Fruit fly (Drosophila melanogaster) whole organism, adult: ENCODE results near the gene Mco1.
A peak's percentile ranks its signal among the peaks of the same experiment; 100 is the strongest.

Source experiments
- CG11617 ChIP-seq: fragments of 200-800 bp; sonication (Bioruptor generic); optimal IDR thresholded peaks from 2 replicates; lab custom pipeline; 2017; ENCODE audit warnings: mild to moderate bottlenecking, missing biosample characterization, missing genetic modification reagents, missing genetic modification characterization
- CG14711 ChIP-seq: fragments of 200-800 bp; sonication (Bioruptor generic); optimal IDR thresholded peaks from 2 replicates; lab custom pipeline; 2018; ENCODE audit warnings: missing biosample characterization, mild to moderate bottlenecking, missing genetic modification characterization, moderate library complexity
- CG1620 ChIP-seq: fragments of 200-800 bp; sonication (Bioruptor generic); optimal IDR thresholded peaks from 2 replicates; lab custom pipeline; 2016; ENCODE audit warnings: missing biosample characterization, missing genetic modification characterization
- CG33017 ChIP-seq: fragments of 200-800 bp; sonication (Bioruptor generic); optimal IDR thresholded peaks from 2 replicates; lab custom pipeline; 2018; ENCODE audit warnings: missing biosample characterization, mild to moderate bottlenecking, missing genetic modification characterization, moderate library complexity
- CG5204 ChIP-seq: fragments of 200-800 bp; sonication (Bioruptor generic); optimal IDR thresholded peaks from 2 replicates; lab custom pipeline; 2016; ENCODE audit warnings: missing biosample characterization, missing genetic modification characterization
- CG7045 ChIP-seq: fragments of 200-800 bp; sonication (Bioruptor generic); optimal IDR thresholded peaks from 2 replicates; lab custom pipeline; 2017; ENCODE audit warnings: missing biosample characterization, mild to moderate bottlenecking, missing genetic modification characterization
- Crg-1 ChIP-seq: fragments of 200-800 bp; sonication (Bioruptor generic); optimal IDR thresholded peaks from 2 replicates; lab custom pipeline; 2016; ENCODE audit warnings: missing biosample characterization, missing genetic modification characterization
- Hr96 ChIP-seq: fragments of 200-800 bp; sonication (Bioruptor generic); optimal IDR thresholded peaks from 2 replicates; lab custom pipeline; 2016; ENCODE audit warnings: missing biosample characterization, missing genetic modification characterization
- Mnt ChIP-seq: fragments of 200-800 bp; sonication (Bioruptor generic); optimal IDR thresholded peaks from 2 replicates; lab custom pipeline; 2016; ENCODE audit warnings: missing biosample characterization, mild to moderate bottlenecking, missing genetic modification characterization
- cic ChIP-seq: fragments of 200-800 bp; sonication (Bioruptor generic); optimal IDR thresholded peaks from 2 replicates; lab custom pipeline; 2017; ENCODE audit warnings: missing biosample characterization, mild to moderate bottlenecking, missing genetic modification characterization, moderate library complexity
- cnc ChIP-seq, 2 experiments: fragments of >200 bp; optimal IDR thresholded peaks; 2 replicates each; lab custom pipeline; 2017
- kay ChIP-seq: fragments of 200-800 bp; sonication (Bioruptor generic); peaks from one replicate; lab custom pipeline; 2016; ENCODE audit warnings: missing biosample characterization, missing genetic modification characterization, borderline replicate concordance
- pad ChIP-seq: fragments of 200-800 bp; sonication (Bioruptor generic); optimal IDR thresholded peaks from 3 replicates; lab custom pipeline; 2017; ENCODE audit warnings: missing biosample characterization, missing genetic modification characterization, mild to moderate bottlenecking, moderate library complexity, missing genetic modification reagents
- toe ChIP-seq: fragments of 200-800 bp; sonication (Bioruptor generic); optimal IDR thresholded peaks from 2 replicates; lab custom pipeline; 2016; ENCODE audit warnings: missing biosample characterization, missing genetic modification characterization

dm6 chr2L:9437216-9437715 is 20.9 kb downstream of the Mco1 start, which contains the start of gene numb:
- no peak for TF ChIP-seq Crg-1 (GFP tag; lab: Kevin White, UChicago)
- TF ChIP-seq CG5204: no peak
- peak; percentile 30 for TF ChIP-seq Mnt (GFP tag; lab: Kevin White, UChicago)
- no peak for TF ChIP-seq cic (GFP tag; lab: Kevin White, UChicago)
- no peak for TF ChIP-seq kay
- no peak for TF ChIP-seq Hr96 (GFP tag; lab: Kevin White, UChicago)
- TF ChIP-seq cnc (optimal IDR thresholded peaks at IDR 0.05; lab: Kevin White, UChicago): no peak
- no peak for TF ChIP-seq CG14711 (tag; lab: Kevin White, UChicago)
- TF ChIP-seq CG33017 (tag; lab: Kevin White, UChicago): no peak
- no peak for TF ChIP-seq CG7045
- no peak for TF ChIP-seq toe (GFP tag; lab: Kevin White, UChicago)
- TF ChIP-seq pad: peak; percentile 79
- TF ChIP-seq CG11617 (GFP tag; lab: Kevin White, UChicago): no peak
- no peak for TF ChIP-seq CG1620 (GFP tag; lab: Kevin White, UChicago)
